Fruit fly (Drosophila melanogaster) whole organism, pupa: ENCODE measurements around the gene CG3534.

Experiments
- CG10348 ChIP-seq: fragments of 200-800 bp; sonication (Bioruptor generic); IDR thresholded peaks from 2 replicates; pipeline ENCODE4 v1.3.6; 2022; ENCODE audit warnings: missing biosample characterization, missing genetic modification characterization
- CG13204 ChIP-seq: fragments of 200-800 bp; sonication (Bioruptor generic); optimal IDR thresholded peaks from 2 replicates; lab custom pipeline; 2018; ENCODE audit warnings: missing biosample characterization, mild to moderate bottlenecking, missing genetic modification characterization, moderate library complexity
- CG15710 ChIP-seq: fragments of 200-800 bp; sonication (Bioruptor generic); optimal IDR thresholded peaks from 2 replicates; lab custom pipeline; 2018; ENCODE audit warnings: missing biosample characterization, mild to moderate bottlenecking, missing genetic modification characterization, moderate library complexity
- CG17806 ChIP-seq: fragments of 200-800 bp; sonication (Bioruptor generic); optimal IDR thresholded peaks from 2 replicates; lab custom pipeline; 2018; ENCODE audit warnings: missing biosample characterization, mild to moderate bottlenecking, missing genetic modification characterization, moderate library complexity
- CG32121 ChIP-seq: fragments of 200-800 bp; sonication (Bioruptor generic); IDR thresholded peaks from 2 replicates; pipeline ENCODE4 v1.3.6; 2022; ENCODE audit warnings: missing biosample characterization, missing genetic modification characterization
- CG4496 ChIP-seq: fragments of 200-800 bp; sonication (Bioruptor generic); IDR thresholded peaks from 3 replicates; pipeline ENCODE4 v1.3.6; 2022; ENCODE audit warnings: missing biosample characterization, missing genetic modification characterization
- CG8301 ChIP-seq: fragments of 200-800 bp; sonication (Bioruptor generic); optimal IDR thresholded peaks from 2 replicates; lab custom pipeline; 2018; ENCODE audit warnings: missing biosample characterization, mild to moderate bottlenecking, missing genetic modification characterization
- D1 ChIP-seq: fragments of 200-800 bp; sonication (Bioruptor generic); optimal IDR thresholded peaks from 2 replicates; lab custom pipeline; 2018; ENCODE audit warnings: missing biosample characterization, mild to moderate bottlenecking, missing genetic modification characterization, moderate library complexity
- EcR ChIP-seq: fragments of 200-800 bp; sonication (Bioruptor generic); optimal IDR thresholded peaks from 3 replicates; lab custom pipeline; 2019; ENCODE audit warnings: missing biosample characterization, missing genetic modification characterization, mild to moderate bottlenecking, moderate library complexity, missing genetic modification reagents
- Pif1A ChIP-seq: fragments of 200-800 bp; sonication (Bioruptor generic); optimal IDR thresholded peaks from 3 replicates; lab custom pipeline; 2016; ENCODE audit warnings: missing biosample characterization, missing genetic modification characterization
- Pif1B ChIP-seq: fragments of 200-800 bp; sonication (Bioruptor generic); optimal IDR thresholded peaks from 3 replicates; lab custom pipeline; 2016; ENCODE audit warnings: missing biosample characterization, missing genetic modification characterization
- gl ChIP-seq: fragments of 200-800 bp; sonication (Bioruptor generic); optimal IDR thresholded peaks from 2 replicates; lab custom pipeline; 2018; ENCODE audit warnings: missing biosample characterization, mild to moderate bottlenecking, missing genetic modification characterization
- rn ChIP-seq: fragments of 200-800 bp; sonication (Bioruptor generic); IDR thresholded peaks from 2 replicates; pipeline ENCODE4 v1.3.6; 2022; ENCODE audit warnings: missing biosample characterization, missing genetic modification characterization

DNA sequence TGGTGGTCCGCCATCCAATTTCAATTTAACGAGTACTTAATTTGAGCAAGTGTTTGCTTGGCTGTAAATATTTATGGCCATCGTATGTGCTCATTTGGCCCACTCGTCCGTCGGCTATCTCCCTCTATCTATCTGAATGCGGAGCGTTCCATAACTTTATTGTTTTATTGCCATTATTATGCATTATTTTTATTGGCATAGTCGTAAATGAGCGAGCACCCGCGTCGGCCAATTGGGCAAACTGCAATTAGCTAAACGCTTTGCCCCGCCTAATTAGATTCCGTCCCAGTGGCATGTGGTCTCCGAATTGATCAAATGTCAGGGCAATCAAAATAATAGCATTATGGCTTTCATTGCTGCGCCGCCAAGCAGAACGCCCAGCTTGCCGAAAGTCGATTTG lies 33.9 kb upstream of the CG3534 start:
- TF ChIP-seq CG17806 (no peak), CG8301 (tag; lab: Kevin White, UChicago) (no peak), CG13204 (no peak), Pif1A (GFP tag; lab: Kevin White, UChicago) (no peak), CG10348 (no peak), rn (GFP tag; lab: Robert Waterston, UW) (no peak), Pif1B (GFP tag; lab: Kevin White, UChicago) (no peak), CG4496 (GFP tag; lab: Robert Waterston, UW) (no peak), gl (tag; lab: Kevin White, UChicago) (no peak), EcR (GFP tag; lab: Kevin White, UChicago) (no peak), CG15710 (tag; lab: Kevin White, UChicago) (no peak), D1 (tag; lab: Kevin White, UChicago) (no peak), CG32121 (no peak)
